Worm (Caenorhabditis elegans): ENCODE measurements around the gene pcyt-1.

DNA sequence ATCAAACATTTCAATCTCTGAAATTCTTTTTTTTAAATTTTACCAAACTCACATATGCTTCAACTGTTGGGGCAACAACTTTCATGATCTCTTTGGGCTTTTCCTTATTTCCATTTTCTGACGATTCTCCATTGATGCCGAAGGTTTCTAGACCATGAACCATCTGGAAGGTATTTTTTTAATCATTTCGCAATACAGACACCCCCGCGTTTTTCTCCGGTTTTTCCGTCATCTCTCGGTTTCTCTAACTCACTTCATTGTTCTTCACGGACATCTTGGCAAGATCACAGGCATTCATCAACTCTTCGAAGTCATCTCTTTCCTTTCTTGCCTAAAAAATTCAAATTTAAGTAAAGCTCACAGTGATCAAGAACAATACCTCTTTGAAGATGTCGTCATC is 1.0 kb downstream of the pcyt-1 start:
- TF ChIP-seq ama-1 (optimal IDR thresholded peaks at IDR 0.05) (no peak), grh-1 (GFP tag; IDR thresholded peaks at IDR 0.05) (no peak), lin-15B (tag; optimal IDR thresholded peaks at IDR 0.05) (no peak), zag-1 (tag; optimal IDR thresholded peaks at IDR 0.05) (no peak), tbx-2 (tag; optimal IDR thresholded peaks at IDR 0.05) (no peak), rnt-1 (tag; optimal IDR thresholded peaks at IDR 0.05) (no peak), ztf-11 (tag; optimal IDR thresholded peaks at IDR 0.05) (no peak), nhr-90 (tag; optimal IDR thresholded peaks at IDR 0.05; ENCODE audit: poor library complexity) (no peak), ztf-4 (tag; optimal IDR thresholded peaks at IDR 0.05) (no peak), dpl-1 (GFP tag; optimal IDR thresholded peaks at IDR 0.05) (no peak), nhr-28 (tag; optimal IDR thresholded peaks at IDR 0.05) (no peak), fkh-8 (tag; optimal IDR thresholded peaks at IDR 0.05) (no peak), nhr-237 (tag; optimal IDR thresholded peaks at IDR 0.05) (no peak), lin-39 (tag; optimal IDR thresholded peaks at IDR 0.05) (no peak)

Data from whole organism, L1 larva.